Worm (Caenorhabditis elegans) whole organism, late embryonic: Measurements from ENCODE around the gene Y67D8C.22.

Experiments
- T23F11.4 ChIP-seq: fragments of 200-800 bp; sonication (Bioruptor generic); optimal IDR thresholded peaks from 2 replicates; lab custom pipeline; 2018; ENCODE audit warnings: mild to moderate bottlenecking, missing genetic modification characterization, missing compliant biosample characterization
- Y22D7AL.16 ChIP-seq: sonication (generic microtip); optimal IDR thresholded peaks from 2 replicates; lab custom pipeline; 2016; ENCODE audit warnings: missing genetic modification characterization, missing compliant biosample characterization
- ahr-1 ChIP-seq: sonication (generic microtip); optimal IDR thresholded peaks from 2 replicates; lab custom pipeline; 2016; ENCODE audit warnings: missing genetic modification characterization, missing compliant biosample characterization
- ceh-19 ChIP-seq: fragments of 200-800 bp; sonication (Bioruptor generic); optimal IDR thresholded peaks from 2 replicates; lab custom pipeline; 2018; ENCODE audit warnings: mild to moderate bottlenecking, missing genetic modification characterization, missing compliant biosample characterization
- ceh-2 ChIP-seq: sonication (generic microtip); optimal IDR thresholded peaks from 2 replicates; lab custom pipeline; 2016; ENCODE audit warnings: missing genotype, missing genetic modification characterization, missing compliant biosample characterization
- ceh-24 ChIP-seq: sonication (generic microtip); optimal IDR thresholded peaks from 2 replicates; lab custom pipeline; 2016; ENCODE audit warnings: mild to moderate bottlenecking, missing genetic modification characterization, missing compliant biosample characterization
- ceh-34 ChIP-seq: sonication (generic microtip); optimal IDR thresholded peaks from 2 replicates; lab custom pipeline; 2016; ENCODE audit warnings: mild to moderate bottlenecking, missing genetic modification characterization, missing compliant biosample characterization
- ceh-45 ChIP-seq: fragments of 200-800 bp; sonication (Bioruptor generic); IDR thresholded peaks from 2 replicates; pipeline ENCODE4 v1.3.6; 2022; ENCODE audit warnings: missing genetic modification reagents, missing genetic modification characterization, missing compliant biosample characterization
- ceh-48 ChIP-seq: sonication (generic microtip); optimal IDR thresholded peaks from 2 replicates; lab custom pipeline; 2016; ENCODE audit warnings: missing genetic modification characterization, inconsistent platforms, missing compliant biosample characterization
- che-1 ChIP-seq: sonication (generic microtip); optimal IDR thresholded peaks from 2 replicates; lab custom pipeline; 2016; ENCODE audit warnings: mild to moderate bottlenecking, missing genetic modification characterization, missing compliant biosample characterization
- dmd-4 ChIP-seq: sonication (generic microtip); optimal IDR thresholded peaks from 2 replicates; lab custom pipeline; 2016; ENCODE audit warnings: borderline replicate concordance, missing genetic modification characterization, missing compliant biosample characterization
- dve-1 ChIP-seq: sonication (generic microtip); optimal IDR thresholded peaks from 2 replicates; lab custom pipeline; 2017; ENCODE audit warnings: antibody characterized with exemption, mild to moderate bottlenecking, missing genetic modification characterization, missing compliant biosample characterization
- fkh-10 ChIP-seq: fragments of 150-350 bp; optimal IDR thresholded peaks from 2 replicates; lab custom pipeline; 2014; ENCODE audit warnings: missing biosample characterization, missing genetic modification reagents, missing genetic modification characterization
- fkh-6 ChIP-seq: sonication (generic microtip); optimal IDR thresholded peaks from 2 replicates; lab custom pipeline; 2016; ENCODE audit warnings: missing genetic modification characterization, missing compliant biosample characterization
- gmeb-2 ChIP-seq: sonication (generic microtip); optimal IDR thresholded peaks from 2 replicates; lab custom pipeline; 2016; ENCODE audit warnings: missing genetic modification characterization, inconsistent platforms, missing compliant biosample characterization
- hlh-13 ChIP-seq: fragments of 200-800 bp; sonication (Bioruptor generic); optimal IDR thresholded peaks from 2 replicates; lab custom pipeline; 2018; ENCODE audit warnings: mild to moderate bottlenecking, missing genetic modification characterization, missing compliant biosample characterization
- hlh-8 ChIP-seq: sonication (generic microtip); optimal IDR thresholded peaks from 2 replicates; lab custom pipeline; 2016; ENCODE audit warnings: missing genotype, missing genetic modification characterization, missing compliant biosample characterization
- lin-11 ChIP-seq: fragments of 200-800 bp; sonication (Bioruptor generic); optimal IDR thresholded peaks from 2 replicates; lab custom pipeline; 2018; ENCODE audit warnings: mild to moderate bottlenecking, missing genetic modification characterization, missing compliant biosample characterization
- nfya-1 ChIP-seq: sonication (generic microtip); optimal IDR thresholded peaks from 2 replicates; lab custom pipeline; 2017; ENCODE audit warnings: missing genetic modification characterization, mild to moderate bottlenecking, missing compliant biosample characterization, antibody characterized with exemption, moderate library complexity
- nhr-11 ChIP-seq: fragments of 150-350 bp; optimal IDR thresholded peaks from 2 replicates; lab custom pipeline; 2014; ENCODE audit warnings: missing biosample characterization, missing genetic modification characterization
- npax-4 ChIP-seq: sonication (generic microtip); optimal IDR thresholded peaks from 2 replicates; lab custom pipeline; 2016; ENCODE audit warnings: missing genetic modification characterization, missing compliant biosample characterization
- odd-2 ChIP-seq: sonication (generic microtip); optimal IDR thresholded peaks from 2 replicates; lab custom pipeline; 2017; ENCODE audit warnings: antibody characterized with exemption, mild to moderate bottlenecking, missing genetic modification characterization, missing compliant biosample characterization
- pag-3 ChIP-seq: sonication (generic microtip); optimal IDR thresholded peaks from 2 replicates; lab custom pipeline; 2016; ENCODE audit warnings: missing compliant biosample characterization, missing genetic modification characterization, borderline replicate concordance
- pat-9 ChIP-seq: fragments of 200-800 bp; sonication (Bioruptor generic); optimal IDR thresholded peaks from 2 replicates; lab custom pipeline; 2018; ENCODE audit warnings: mild to moderate bottlenecking, missing genetic modification characterization, moderate library complexity, missing compliant biosample characterization
- pha-2 ChIP-seq: sonication (generic microtip); optimal IDR thresholded peaks from 2 replicates; lab custom pipeline; 2017; ENCODE audit warnings: mild to moderate bottlenecking, missing genetic modification characterization, missing compliant biosample characterization
- pha-4 ChIP-seq: fragments of 150-350 bp; optimal IDR thresholded peaks from 2 replicates; lab custom pipeline; 2018; ENCODE audit warnings: missing biosample characterization, missing genetic modification reagents, missing genetic modification characterization
- pros-1 ChIP-seq: fragments of 150-350 bp; optimal IDR thresholded peaks from 2 replicates; lab custom pipeline; 2014; ENCODE audit warnings: missing biosample characterization, missing genetic modification reagents, missing genetic modification characterization
- ref-2 ChIP-seq: sonication (generic microtip); optimal IDR thresholded peaks from 2 replicates; lab custom pipeline; 2016; ENCODE audit warnings: missing genetic modification characterization, missing compliant biosample characterization
- rnt-1 ChIP-seq: sonication (generic microtip); optimal IDR thresholded peaks from 2 replicates; lab custom pipeline; 2016; ENCODE audit warnings: missing genetic modification characterization, missing compliant biosample characterization
- sdc-2 ChIP-seq: sonication (generic microtip); optimal IDR thresholded peaks from 2 replicates; lab custom pipeline; 2016; ENCODE audit warnings: missing genotype, missing genetic modification characterization, missing compliant biosample characterization
- sox-4 ChIP-seq: sonication (generic microtip); optimal IDR thresholded peaks from 2 replicates; lab custom pipeline; 2017; ENCODE audit warnings: mild to moderate bottlenecking, missing genetic modification characterization, inconsistent platforms, missing compliant biosample characterization
- unc-3 ChIP-seq, 2 experiments: fragments of 200-800 bp in 1 of 2; sonication (Bioruptor generic) in 1 of 2; sonication (generic microtip) in 1 of 2; conservative IDR thresholded peaks in 1 of 2; optimal IDR thresholded peaks in 1 of 2; 2 replicates each; pipeline versions ENCODE4 v1.3.6 to Lab custom; 2016 to 2022; ENCODE audit warnings: missing compliant biosample characterization in 2 of 2, missing genetic modification characterization in 2 of 2, missing genetic modification reagents in 1 of 2
- unc-42 ChIP-seq: sonication (generic microtip); optimal IDR thresholded peaks from 2 replicates; lab custom pipeline; 2016; ENCODE audit warnings: missing genotype, missing genetic modification characterization, missing compliant biosample characterization
- unc-55 ChIP-seq: sonication (generic microtip); optimal IDR thresholded peaks from 2 replicates; lab custom pipeline; 2017; ENCODE audit warnings: missing biosample characterization, missing genetic modification reagents, missing genetic modification characterization
- unc-86 ChIP-seq: sonication (generic microtip); optimal IDR thresholded peaks from 2 replicates; lab custom pipeline; 2016; ENCODE audit warnings: missing genetic modification characterization, missing compliant biosample characterization

Y67D8C.22 gene

ce11 chrIV:3076207-3076606 is at the start of gene Y67D8C.22:
Y67D8C.22 (minus strand) TSS chrIV:3076307.
- no peak for TF ChIP-seq dve-1
- no peak for TF ChIP-seq npax-4 (tag; lab: Kevin White, UChicago)
- no peak for TF ChIP-seq hlh-8 (tag; lab: Kevin White, UChicago)
- no peak for TF ChIP-seq T23F11.4
- no peak for TF ChIP-seq che-1 (tag; lab: Kevin White, UChicago)
- no peak for TF ChIP-seq fkh-10
- TF ChIP-seq ceh-34 (tag; lab: Kevin White, UChicago): no peak
- TF ChIP-seq hlh-13: no peak
- TF ChIP-seq sdc-2 (tag; lab: Kevin White, UChicago): no peak
- TF ChIP-seq nhr-11: no peak
- TF ChIP-seq ceh-24 (tag; lab: Kevin White, UChicago): no peak
- TF ChIP-seq Y22D7AL.16 (tag; lab: Kevin White, UChicago): no peak
- TF ChIP-seq pros-1: no peak
- TF ChIP-seq, all 69 proteins: peak for 0

- TF ChIP-seq fkh-6 (tag; lab: Kevin White, UChicago) (no peak), nhr-11 (no peak), ceh-45 (GFP tag; lab: Robert Waterston, UW) (no peak), pha-2 (tag; lab: Kevin White, UChicago) (no peak), sox-4 (no peak), dve-1 (no peak), nfya-1 (tag; lab: Kevin White, UChicago) (no peak)
These were observed 45.0 kb upstream of the Y67D8C.22 start for ce11 chrIV:3121060-3121459.

- TF ChIP-seq ceh-19 (GFP tag; lab: Kevin White, UChicago) (no peak), rnt-1 (peak; percentile 27), pag-3 (tag; lab: Kevin White, UChicago) (no peak), pros-1 (no peak), ref-2 (tag; lab: Kevin White, UChicago) (no peak), unc-55 (peak; percentile 97), ceh-34 (tag; lab: Kevin White, UChicago) (no peak)
These were observed 25.1 kb upstream of the Y67D8C.22 start for ce11 chrIV:3101208-3101607.

- no peak for TF ChIP-seq T23F11.4
- TF ChIP-seq pat-9 (tag; lab: Kevin White, UChicago): no peak
- no peak for TF ChIP-seq pha-4
- no peak for TF ChIP-seq odd-2 (tag; lab: Kevin White, UChicago)
- no peak for TF ChIP-seq ceh-48 (tag; lab: Kevin White, UChicago)
- no peak for TF ChIP-seq dmd-4 (tag; lab: Kevin White, UChicago)
- no peak for TF ChIP-seq ceh-24 (tag; lab: Kevin White, UChicago)
- TF ChIP-seq sox-4: no peak
- no peak for TF ChIP-seq gmeb-2 (tag; lab: Kevin White, UChicago)
- TF ChIP-seq unc-42 (tag; lab: Kevin White, UChicago): no peak
- no peak for TF ChIP-seq ahr-1 (tag; lab: Kevin White, UChicago)
- no peak for TF ChIP-seq unc-86 (tag; lab: Kevin White, UChicago)
- no peak for TF ChIP-seq fkh-10
- TF ChIP-seq unc-3 (GFP tag; conservative IDR thresholded peaks at IDR 0.05; lab: Robert Waterston, UW): no peak
- TF ChIP-seq unc-3 (tag; optimal IDR thresholded peaks at IDR 0.05; lab: Kevin White, UChicago): no peak
- TF ChIP-seq lin-11 (tag; lab: Kevin White, UChicago): no peak
- no peak for TF ChIP-seq ceh-2
- no peak for TF ChIP-seq ref-2 (tag; lab: Kevin White, UChicago)
These were observed 20.9 kb upstream of the Y67D8C.22 start for ce11 chrIV:3097019-3097418.
